Fruit fly (Drosophila melanogaster) whole organism, embryonic: ENCODE results near the gene Sik2.

Source experiments
- Antp ChIP-seq: fragments of 200-800 bp; sonication (Bioruptor generic); optimal IDR thresholded peaks from 3 replicates; lab custom pipeline; 2016; ENCODE audit warnings: missing biosample characterization, missing genetic modification characterization
- Atf3 ChIP-seq: fragments of 200-800 bp; sonication (Bioruptor generic); optimal IDR thresholded peaks from 3 replicates; lab custom pipeline; 2016; ENCODE audit warnings: missing biosample characterization, missing genetic modification characterization
- CG10209 ChIP-seq: fragments of 200-800 bp; sonication (Bioruptor generic); optimal IDR thresholded peaks from 3 replicates; lab custom pipeline; 2017; ENCODE audit warnings: missing biosample characterization, mild to moderate bottlenecking, missing genetic modification characterization, missing genetic modification reagents
- CG10431 ChIP-seq: fragments of 200-800 bp; sonication (Bioruptor generic); optimal IDR thresholded peaks from 3 replicates; lab custom pipeline; 2018; ENCODE audit warnings: missing biosample characterization, mild to moderate bottlenecking, missing genetic modification characterization
- CG10654 ChIP-seq: fragments of 200-800 bp; sonication (Bioruptor generic); optimal IDR thresholded peaks from 2 replicates; lab custom pipeline; 2016; ENCODE audit warnings: missing biosample characterization, missing genetic modification characterization
- CG12071 ChIP-seq: fragments of 200-800 bp; sonication (Bioruptor generic); optimal IDR thresholded peaks from 3 replicates; lab custom pipeline; 2018; ENCODE audit warnings: missing biosample characterization, mild to moderate bottlenecking, missing genetic modification characterization
- CG12219 ChIP-seq: fragments of 200-800 bp; sonication (Bioruptor generic); optimal IDR thresholded peaks from 3 replicates; lab custom pipeline; 2018; ENCODE audit warnings: missing biosample characterization, mild to moderate bottlenecking, missing genetic modification characterization
- CG13287 ChIP-seq: fragments of 200-800 bp; sonication (Bioruptor generic); IDR thresholded peaks from 2 replicates; pipeline ENCODE4 v1.3.6; 2022; ENCODE audit warnings: missing biosample characterization, missing genetic modification characterization; ENCODE audit not compliant: partially characterized antibody
- CG14710 ChIP-seq: fragments of 200-800 bp; sonication (Bioruptor generic); optimal IDR thresholded peaks from 3 replicates; lab custom pipeline; 2019; ENCODE audit warnings: missing biosample characterization, mild to moderate bottlenecking, missing genetic modification characterization, moderate library complexity
- CG15696 ChIP-seq: fragments of 200-800 bp; sonication (Bioruptor generic); optimal IDR thresholded peaks from 2 replicates; lab custom pipeline; 2019; ENCODE audit warnings: missing biosample characterization, mild to moderate bottlenecking, missing genetic modification characterization, moderate library complexity
- CG17328 ChIP-seq: fragments of 200-800 bp; sonication (Bioruptor generic); IDR thresholded peaks from 2 replicates; pipeline ENCODE4 v1.3.6; 2022; ENCODE audit warnings: missing biosample characterization, missing genetic modification characterization
- CG2875 ChIP-seq: fragments of 200-800 bp; sonication (Bioruptor generic); optimal IDR thresholded peaks from 2 replicates; lab custom pipeline; 2017; ENCODE audit warnings: missing biosample characterization, mild to moderate bottlenecking, missing genetic modification characterization, missing genetic modification reagents
- CG32532 ChIP-seq: fragments of 200-800 bp; sonication (Bioruptor generic); IDR thresholded peaks from 2 replicates; pipeline ENCODE4 v1.3.6; 2022; ENCODE audit warnings: missing biosample characterization, missing genetic modification characterization
- CG3995 ChIP-seq: fragments of 200-800 bp; sonication (Bioruptor generic); optimal IDR thresholded peaks from 3 replicates; lab custom pipeline; 2016; ENCODE audit warnings: missing biosample characterization, missing genetic modification characterization
- CG4707 ChIP-seq: fragments of 200-800 bp; sonication (Bioruptor generic); optimal IDR thresholded peaks from 2 replicates; lab custom pipeline; 2018; ENCODE audit warnings: missing biosample characterization, mild to moderate bottlenecking, missing genetic modification characterization, moderate library complexity
- CG4730 ChIP-seq: fragments of 200-800 bp; sonication (Bioruptor generic); IDR thresholded peaks from 2 replicates; pipeline ENCODE4 v1.3.6; 2022; ENCODE audit warnings: missing biosample characterization, missing genetic modification characterization
- CG6254 ChIP-seq: fragments of 200-800 bp; sonication (Bioruptor generic); optimal IDR thresholded peaks from 3 replicates; lab custom pipeline; 2017; ENCODE audit warnings: mild to moderate bottlenecking, missing biosample characterization, missing genetic modification reagents, missing genetic modification characterization
- CG6272 ChIP-seq: fragments of 200-800 bp; sonication (Bioruptor generic); IDR thresholded peaks from 2 replicates; pipeline ENCODE4 v1.3.6; 2022; ENCODE audit warnings: missing biosample characterization, missing genetic modification characterization
- CG6654 ChIP-seq: fragments of 200-800 bp; sonication (Bioruptor generic); optimal IDR thresholded peaks from 2 replicates; lab custom pipeline; 2017; ENCODE audit warnings: missing biosample characterization, mild to moderate bottlenecking, missing genetic modification characterization
- CG7745 ChIP-seq: fragments of 200-800 bp; sonication (Bioruptor generic); optimal IDR thresholded peaks from 2 replicates; lab custom pipeline; 2018; ENCODE audit warnings: missing biosample characterization, mild to moderate bottlenecking, missing genetic modification characterization, moderate library complexity
- CG8388 ChIP-seq: fragments of 200-800 bp; sonication (Bioruptor generic); optimal IDR thresholded peaks from 2 replicates; lab custom pipeline; 2019; ENCODE audit warnings: missing biosample characterization, mild to moderate bottlenecking, missing genetic modification characterization, moderate library complexity
- CG9797 ChIP-seq: fragments of 200-800 bp; sonication (Bioruptor generic); optimal IDR thresholded peaks from 3 replicates; lab custom pipeline; 2018; ENCODE audit warnings: missing biosample characterization, mild to moderate bottlenecking, missing genetic modification characterization
- D19B ChIP-seq: fragments of 200-800 bp; sonication (Bioruptor generic); optimal IDR thresholded peaks from 2 replicates; lab custom pipeline; 2017; ENCODE audit warnings: missing biosample characterization, mild to moderate bottlenecking, missing genetic modification characterization
- Dbx ChIP-seq: fragments of 200-800 bp; sonication (Bioruptor generic); IDR thresholded peaks from 3 replicates; pipeline ENCODE4 v1.3.6; 2022; ENCODE audit warnings: missing biosample characterization, missing genetic modification characterization
- HLH4C ChIP-seq: fragments of 200-800 bp; sonication (Bioruptor generic); IDR thresholded peaks from 3 replicates; pipeline ENCODE4 v1.3.6; 2022; ENCODE audit warnings: missing biosample characterization, missing genetic modification characterization; ENCODE audit not compliant: partially characterized antibody
- Hmr ChIP-seq: fragments of 200-800 bp; sonication (Bioruptor generic); optimal IDR thresholded peaks from 3 replicates; lab custom pipeline; 2017; ENCODE audit warnings: mild to moderate bottlenecking, missing biosample characterization, missing genetic modification reagents, missing genetic modification characterization
- Hr3 ChIP-seq: fragments of 200-800 bp; sonication (Bioruptor generic); optimal IDR thresholded peaks from 3 replicates; lab custom pipeline; 2016; ENCODE audit warnings: missing biosample characterization, missing genetic modification characterization
- Hr51 ChIP-seq, 2 experiments: fragments of 200-800 bp; sonication (Bioruptor generic); optimal IDR thresholded peaks; 2 replicates in 1 of 2; 3 replicates in 1 of 2; lab custom pipeline; 2016 to 2018; ENCODE audit warnings: missing biosample characterization in 2 of 2, missing genetic modification characterization in 2 of 2, mild to moderate bottlenecking in 1 of 2, moderate library complexity in 1 of 2
- Nf-YB ChIP-seq: fragments of 200-800 bp; sonication (Bioruptor generic); optimal IDR thresholded peaks from 3 replicates; lab custom pipeline; 2019; ENCODE audit warnings: missing biosample characterization, mild to moderate bottlenecking, missing genetic modification characterization, moderate library complexity
- Rx ChIP-seq: fragments of 200-800 bp; sonication (Bioruptor generic); IDR thresholded peaks from 2 replicates; pipeline ENCODE4 v1.3.6; 2022; ENCODE audit warnings: missing biosample characterization, missing genetic modification characterization
- Side ChIP-seq: fragments of 200-800 bp; sonication (Bioruptor generic); optimal IDR thresholded peaks from 2 replicates; lab custom pipeline; 2016; ENCODE audit warnings: missing biosample characterization, missing genetic modification characterization
- Spps ChIP-seq: fragments of 200-800 bp; sonication (Bioruptor generic); optimal IDR thresholded peaks from 2 replicates; lab custom pipeline; 2018; ENCODE audit warnings: missing biosample characterization, mild to moderate bottlenecking, missing genetic modification characterization
- Sry-β ChIP-seq: fragments of 200-800 bp; sonication (Bioruptor generic); optimal IDR thresholded peaks from 2 replicates; lab custom pipeline; 2018; ENCODE audit warnings: missing biosample characterization, mild to moderate bottlenecking, missing genetic modification characterization, moderate library complexity
- az2 ChIP-seq: fragments of 200-800 bp; sonication (Bioruptor generic); optimal IDR thresholded peaks from 3 replicates; lab custom pipeline; 2016; ENCODE audit warnings: missing biosample characterization, missing genetic modification characterization
- bigmax ChIP-seq: fragments of 200-800 bp; sonication (Bioruptor generic); optimal IDR thresholded peaks from 2 replicates; lab custom pipeline; 2018; ENCODE audit warnings: missing biosample characterization, mild to moderate bottlenecking, missing genetic modification characterization
- chif ChIP-seq, 2 experiments: fragments of 200-800 bp; sonication (Bioruptor generic); optimal IDR thresholded peaks; 3 replicates each; lab custom pipeline; 2016; ENCODE audit warnings: missing biosample characterization in 2 of 2, missing genetic modification characterization in 2 of 2
- dan ChIP-seq: fragments of 200-800 bp; sonication (Bioruptor generic); IDR thresholded peaks from 2 replicates; pipeline ENCODE4 v1.3.6; 2022; ENCODE audit warnings: missing biosample characterization, missing genetic modification characterization
- eve ChIP-seq, 2 experiments: fragments of >200 bp; optimal IDR thresholded peaks; 2 replicates each; lab custom pipeline; 2017; ENCODE audit warnings: missing biosample characterization in 2 of 2, missing genetic modification characterization in 2 of 2
- ftz-f1 ChIP-seq: fragments of 200-800 bp; sonication (Bioruptor generic); optimal IDR thresholded peaks from 2 replicates; lab custom pipeline; 2016; ENCODE audit warnings: missing biosample characterization, missing genetic modification characterization
- klu ChIP-seq: fragments of 200-800 bp; sonication (Bioruptor generic); IDR thresholded peaks from 2 replicates; pipeline ENCODE4 v1.3.6; 2022; ENCODE audit warnings: missing biosample characterization, missing genetic modification characterization
- lilli ChIP-seq: fragments of 200-800 bp; sonication (Bioruptor generic); optimal IDR thresholded peaks from 3 replicates; lab custom pipeline; 2016; ENCODE audit warnings: missing biosample characterization, missing genetic modification characterization
- lmd ChIP-seq: fragments of 200-800 bp; sonication (Bioruptor generic); IDR thresholded peaks from 2 replicates; pipeline ENCODE4 v1.3.6; 2022; ENCODE audit warnings: missing biosample characterization, missing genetic modification characterization
- org-1 ChIP-seq: fragments of 200-800 bp; sonication (Bioruptor generic); optimal IDR thresholded peaks from 2 replicates; lab custom pipeline; 2017; ENCODE audit warnings: missing biosample characterization, missing genetic modification characterization
- pros ChIP-seq: fragments of 200-800 bp; sonication (Bioruptor generic); optimal IDR thresholded peaks from 3 replicates; lab custom pipeline; 2019; ENCODE audit warnings: missing biosample characterization, mild to moderate bottlenecking, missing genetic modification characterization, moderate library complexity
- ranshi ChIP-seq: fragments of 200-800 bp; sonication (Bioruptor generic); IDR thresholded peaks from 2 replicates; pipeline ENCODE4 v1.3.6; 2022; ENCODE audit warnings: missing biosample characterization, missing genetic modification characterization
- slp2 ChIP-seq: fragments of 200-800 bp; sonication (Bioruptor generic); optimal IDR thresholded peaks from 2 replicates; lab custom pipeline; 2016; ENCODE audit warnings: missing biosample characterization, missing genetic modification characterization
- sna ChIP-seq: fragments of 200-800 bp; sonication (Bioruptor generic); IDR thresholded peaks from 2 replicates; pipeline ENCODE4 v1.3.6; 2022; ENCODE audit warnings: missing biosample characterization, missing genetic modification characterization; ENCODE audit not compliant: partially characterized antibody
- sob ChIP-seq: fragments of 200-800 bp; sonication (Bioruptor generic); IDR thresholded peaks from 2 replicates; pipeline ENCODE4 v1.3.6; 2022; ENCODE audit warnings: missing biosample characterization, missing genetic modification characterization
- sr ChIP-seq: fragments of 200-800 bp; sonication (Bioruptor generic); IDR thresholded peaks from 3 replicates; pipeline ENCODE4 v1.3.6; 2022; ENCODE audit warnings: missing biosample characterization, missing genetic modification characterization
- unc-4 ChIP-seq: fragments of 200-800 bp; sonication (Bioruptor generic); IDR thresholded peaks from 2 replicates; pipeline ENCODE4 v1.3.6; 2022; ENCODE audit warnings: missing biosample characterization, missing genetic modification characterization; ENCODE audit not compliant: partially characterized antibody

The Sik2 gene

dm6 chrX:2083678-2084162 is 22.0 kb upstream of the Sik2 start (continued):
- TF ChIP-seq CG3995 (GFP tag; lab: Kevin White, UChicago) (no peak), az2 (GFP tag; lab: Kevin White, UChicago) (peak; percentile 82), klu (GFP tag; lab: Robert Waterston, UW) (peak; percentile 63), CG4730 (GFP tag; lab: Robert Waterston, UW) (peak; percentile 81), CG2875 (GFP tag; lab: Kevin White, UChicago) (peak; percentile 89), Dbx (GFP tag; lab: Robert Waterston, UW) (peak; percentile 69; the same call in 1 of the 3 replicates), CG6254 (GFP tag; lab: Kevin White, UChicago) (peak; percentile 73), D19B (peak; percentile 97), org-1 (GFP tag; lab: Kevin White, UChicago) (peak; percentile 85), bigmax (GFP tag; lab: Kevin White, UChicago) (peak; percentile 59), Sry-β (GFP tag; lab: Kevin White, UChicago) (peak; percentile 14), CG15696 (tag; lab: Kevin White, UChicago) (peak; percentile 23), unc-4 (GFP tag; lab: Robert Waterston, UW) (no peak), dan (GFP tag; lab: Robert Waterston, UW) (peak; percentile 42; the same call in 1 of the 2 replicates), Rx (GFP tag; lab: Robert Waterston, UW) (peak; percentile 74), lilli (GFP tag; lab: Kevin White, UChicago) (peak; percentile 81), eve (GFP tag; optimal IDR thresholded peaks at IDR 0.05; lab: Kevin White, UChicago) (no peak), lmd (GFP tag; lab: Robert Waterston, UW) (peak; percentile 89), pros (peak; percentile 41), CG17328 (GFP tag; lab: Robert Waterston, UW) (peak; percentile 87), ftz-f1 (GFP tag; lab: Kevin White, UChicago) (peak; percentile 30), CG12071 (GFP tag; lab: Kevin White, UChicago) (peak; percentile 60), Hmr (GFP tag; lab: Kevin White, UChicago) (peak; percentile 77), sob (peak; percentile 84), CG6272 (GFP tag; lab: Robert Waterston, UW) (peak; percentile 68), Nf-YB (GFP tag; lab: Kevin White, UChicago) (peak; percentile 67), Spps (tag; lab: Kevin White, UChicago) (peak; percentile 43), Hr51 (GFP tag; optimal IDR thresholded peaks at IDR 0.05; lab: Kevin White, UChicago) (peak; percentile 80 to 86), slp2 (peak; percentile 70), Side (peak; percentile 82), CG10431 (GFP tag; lab: Kevin White, UChicago) (peak; percentile 29), CG13287 (peak; percentile 39), Antp (GFP tag; lab: Kevin White, UChicago) (peak; percentile 88), chif (GFP tag; optimal IDR thresholded peaks at IDR 0.05; lab: Kevin White, UChicago) (peak; percentile 80 to 85), Atf3 (peak; percentile 88), CG4707 (GFP tag; lab: Kevin White, UChicago) (peak; percentile 63), CG10654 (GFP tag; lab: Kevin White, UChicago) (peak; percentile 63), sr (GFP tag; lab: Robert Waterston, UW) (peak; percentile 68), CG6654 (GFP tag; lab: Kevin White, UChicago) (peak; percentile 41), CG10209 (GFP tag; lab: Kevin White, UChicago) (peak; percentile 69), CG8388 (peak; percentile 75), CG9797 (GFP tag; lab: Kevin White, UChicago) (peak; percentile 21), CG14710 (tag; lab: Kevin White, UChicago) (peak; percentile 67), HLH4C (GFP tag; lab: Robert Waterston, UW) (no peak; the same call in 2 of the 3 replicates), sna (0 out of 2 replicates have a peak, but pooled peaks have one; percentile 45), CG7745 (tag; lab: Kevin White, UChicago) (no peak), Hr3 (GFP tag; lab: Kevin White, UChicago) (peak; percentile 80), CG32532 (peak; percentile 80), ranshi (peak; percentile 86), CG12219 (GFP tag; lab: Kevin White, UChicago) (peak; percentile 80)
